Worm (Caenorhabditis elegans) whole organism, dauer: ENCODE data around the gene K08F4.5.

ENCODE experiments used
- unc-62 ChIP-seq: sonication (generic microtip); optimal IDR thresholded peaks from 2 replicates; lab custom pipeline; 2017; ENCODE audit warnings: missing biosample characterization, missing genetic modification reagents, missing genetic modification characterization

K08F4.5 gene

DNA sequence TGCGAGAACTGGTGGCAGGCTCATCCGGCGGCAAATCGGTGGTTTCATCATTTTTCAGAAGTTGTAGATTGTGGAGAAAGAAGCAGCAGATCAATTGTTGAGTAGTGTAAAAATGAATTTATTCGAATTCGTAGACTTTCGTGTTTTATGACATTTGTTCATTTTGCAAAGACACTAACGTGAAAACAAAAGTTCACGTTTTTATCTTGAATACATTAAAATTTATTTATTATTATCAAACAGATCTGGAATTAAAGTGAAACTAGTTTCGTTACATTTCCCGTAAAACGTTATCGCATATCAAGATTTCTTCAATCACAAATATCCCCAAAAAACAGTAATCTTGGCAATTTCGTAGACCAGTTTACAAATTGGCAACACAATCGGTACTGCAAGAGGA lies 11.2 kb upstream of the K08F4.5 start, which contains the start of gene T14G10.8:
Gene T14G10.8 (minus strand): TSS at position 101 of the 400 bp plus-strand sequence.
- no peak for TF ChIP-seq unc-62 (GFP tag; lab: Kevin White, UChicago)

ce11 chrIV:10144909-10145308 lies 9.2 kb upstream of the K08F4.5 start:
- TF ChIP-seq unc-62 (GFP tag; lab: Kevin White, UChicago), result no peak

ce11 chrIV:10144487-10144886 lies 8.8 kb upstream of the K08F4.5 start:
- no peak for TF ChIP-seq unc-62 (GFP tag; lab: Kevin White, UChicago)

DNA sequence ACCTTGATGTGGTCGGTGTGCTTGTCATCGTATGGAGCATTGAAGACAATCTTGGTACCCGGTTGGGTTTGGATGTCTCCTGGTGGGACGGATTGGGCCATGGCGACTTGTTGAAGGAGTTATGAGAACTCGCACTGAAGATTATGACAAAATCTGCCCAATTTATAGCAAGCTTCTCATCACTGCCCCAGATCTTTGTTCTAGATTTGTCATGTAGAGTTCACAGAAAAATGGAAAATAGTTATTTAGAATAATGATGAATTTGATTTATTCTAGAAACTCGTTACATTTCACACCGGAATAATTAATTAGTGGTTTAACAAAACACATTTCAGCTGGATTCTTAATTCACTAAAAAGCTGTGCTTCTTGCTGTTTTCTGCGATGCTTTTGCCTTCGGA lies 7.9 kb upstream of the K08F4.5 start, which contains the start of gene msp-38:
Gene msp-38 (minus strand): TSS at position 101 of the 400 bp plus-strand sequence.
- TF ChIP-seq unc-62 (GFP tag; lab: Kevin White, UChicago), result no peak

DNA sequence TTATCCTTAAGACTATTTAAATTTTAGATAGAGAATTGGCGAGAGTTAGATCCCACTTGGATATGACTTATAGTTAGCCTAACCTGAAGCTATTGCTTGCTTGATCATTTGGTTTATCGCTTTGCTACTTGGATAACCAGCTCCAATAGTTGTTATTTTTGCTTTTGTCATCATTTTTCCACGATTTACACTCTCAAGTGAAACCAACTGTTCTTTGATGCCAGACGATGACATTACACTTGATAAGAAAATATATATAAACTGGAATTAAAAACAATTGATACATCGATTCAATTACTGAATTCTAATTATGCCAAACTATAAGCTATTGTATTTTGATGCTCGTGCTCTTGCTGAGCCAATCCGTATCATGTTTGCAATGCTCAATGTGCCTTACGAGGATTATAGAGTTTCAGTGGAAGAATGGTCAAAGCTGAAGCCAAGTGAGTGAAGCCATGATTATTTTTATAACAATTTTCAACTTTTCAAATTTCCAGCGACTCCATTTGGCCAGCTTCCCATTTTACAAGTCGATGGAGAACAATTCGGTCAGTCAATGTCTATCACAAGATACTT lies 6.3 kb upstream of the K08F4.5 start, which contains the start of the genes gst-2, gst-4 and dhs-12:
Gene gst-2 (minus strand): TSS at position 132 of the 576 bp plus-strand sequence.
Gene gst-4 (plus strand): TSS at position 296 of the 576 bp plus-strand sequence.
Gene dhs-12 (plus strand): TSS at position 526 of the 576 bp plus-strand sequence.
- TF ChIP-seq unc-62 (GFP tag; lab: Kevin White, UChicago), result no peak

DNA sequence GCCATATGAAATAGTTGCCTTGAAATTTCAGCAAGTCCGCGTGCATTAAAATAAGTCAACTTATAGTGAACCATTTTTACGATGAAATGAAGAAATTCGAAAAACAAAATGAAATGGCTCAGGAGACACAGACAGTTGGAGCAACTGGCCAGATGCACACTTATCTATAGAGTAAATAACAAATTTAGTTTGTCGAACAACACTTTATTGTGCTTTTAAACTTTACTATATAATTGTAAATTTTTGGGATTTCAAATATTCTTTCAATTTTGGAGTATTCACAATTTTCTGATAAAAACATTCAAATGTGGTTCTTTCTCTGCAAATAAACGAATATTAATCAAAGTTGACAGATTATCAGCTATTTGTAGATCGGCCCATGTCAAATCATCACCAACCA lies 4.4 kb upstream of the K08F4.5 start, which contains the start of gene gst-3:
Gene gst-3 (minus strand): TSS at position 101 of the 400 bp plus-strand sequence.
- no peak for TF ChIP-seq unc-62 (GFP tag; lab: Kevin White, UChicago)

DNA sequence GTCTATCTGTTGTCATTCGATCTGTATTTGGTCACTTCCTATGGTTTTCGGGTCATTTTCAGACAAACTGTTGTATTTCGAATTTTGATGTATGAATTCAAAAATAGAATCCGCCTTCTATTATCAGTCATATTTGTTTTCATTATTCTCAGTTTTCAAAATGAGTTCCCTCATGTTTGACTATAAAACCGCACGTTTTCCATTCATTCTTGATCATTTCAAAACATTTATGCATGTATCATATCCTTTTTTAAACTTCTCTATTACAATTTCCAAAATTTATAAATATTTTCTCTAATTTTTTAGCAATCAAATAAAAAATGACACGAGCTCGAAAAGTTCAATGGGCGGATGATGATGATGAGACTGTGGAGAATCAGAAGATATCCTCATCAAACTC lies 2.1 kb upstream of the K08F4.5 start, which contains the start of gene K08F4.12:
Gene K08F4.12 (plus strand): TSS at position 301 of the 400 bp plus-strand sequence.
- no peak for TF ChIP-seq unc-62 (GFP tag; lab: Kevin White, UChicago)

ce11 chrIV:10129957-10130356 lies 5.8 kb downstream of the K08F4.5 start, which contains the start of gene glt-3:
glt-3 (plus strand) TSS chrIV:10130257.
- no peak for TF ChIP-seq unc-62 (GFP tag; lab: Kevin White, UChicago)

DNA sequence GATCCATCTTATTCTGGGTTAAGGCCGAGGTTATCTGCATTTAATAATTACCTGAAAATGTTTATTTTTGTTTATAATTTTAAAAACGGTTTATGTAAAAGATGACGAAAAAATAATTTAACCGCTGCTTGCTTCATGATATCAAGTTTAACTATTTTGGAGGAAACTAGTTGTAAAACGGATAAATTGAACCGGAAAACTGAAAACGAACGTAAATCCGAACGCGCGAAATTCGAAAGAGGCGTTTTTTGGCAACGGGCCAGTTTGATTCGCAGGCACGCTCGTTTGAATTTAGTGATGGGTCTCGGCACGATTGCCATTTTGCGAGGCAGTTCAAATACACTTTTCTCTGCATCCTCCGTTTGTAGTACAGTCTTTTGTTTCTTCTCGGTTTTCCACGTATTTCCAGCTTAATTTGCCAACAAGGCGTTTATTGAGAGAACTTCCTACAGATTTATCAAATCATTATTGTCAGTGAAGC lies 6.8 kb downstream of the K08F4.5 start, which contains the start of the genes gtbp-1 and K08F4.3:
Gene gtbp-1 (minus strand): TSS at position 51 of the 481 bp plus-strand sequence.
Gene K08F4.3 (plus strand): TSS at position 352 of the 481 bp plus-strand sequence.
- TF ChIP-seq unc-62 (GFP tag; lab: Kevin White, UChicago), result no peak

DNA sequence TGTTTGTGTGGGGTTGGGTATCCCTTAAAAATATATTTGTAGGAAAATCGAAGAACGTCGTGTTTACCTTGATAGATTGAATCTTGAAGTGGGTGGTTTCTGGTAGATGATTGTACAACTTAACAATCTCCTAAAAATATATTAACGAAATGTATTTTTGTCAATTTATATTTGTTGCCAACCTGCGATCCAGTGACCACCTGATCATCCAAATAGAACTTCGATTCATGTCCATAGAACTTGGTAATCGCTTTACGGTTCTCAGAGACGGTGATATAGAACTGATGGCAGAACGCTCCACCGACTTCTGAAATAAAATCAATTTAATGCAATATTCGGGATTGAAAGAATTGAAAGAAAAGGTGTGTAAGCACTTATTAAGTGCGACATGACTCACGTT lies 7.3 kb downstream of the K08F4.5 start:
- no peak for TF ChIP-seq unc-62 (GFP tag; lab: Kevin White, UChicago)

DNA sequence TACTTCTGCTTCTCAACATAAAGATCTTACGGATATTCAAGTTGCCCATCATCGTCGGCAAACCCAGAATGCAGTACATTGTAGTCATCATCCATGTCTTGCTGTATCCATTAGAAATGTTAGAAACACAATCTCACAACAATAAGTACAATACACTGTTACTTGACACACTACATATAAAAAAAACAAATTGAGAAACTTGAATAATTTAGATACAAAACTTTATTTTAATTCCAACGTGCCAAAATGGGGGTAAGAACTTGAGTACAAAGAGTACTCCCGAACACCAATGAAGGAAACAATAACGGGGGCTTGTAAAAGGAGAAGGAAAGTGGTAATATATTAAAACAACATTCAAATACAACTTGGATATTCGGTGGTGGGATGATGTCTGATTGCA lies 9.2 kb downstream of the K08F4.5 start, which contains the start of gene ctf-18:
Gene ctf-18 (minus strand): TSS at position 101 of the 400 bp plus-strand sequence.
- TF ChIP-seq unc-62 (GFP tag; lab: Kevin White, UChicago), result no peak

DNA sequence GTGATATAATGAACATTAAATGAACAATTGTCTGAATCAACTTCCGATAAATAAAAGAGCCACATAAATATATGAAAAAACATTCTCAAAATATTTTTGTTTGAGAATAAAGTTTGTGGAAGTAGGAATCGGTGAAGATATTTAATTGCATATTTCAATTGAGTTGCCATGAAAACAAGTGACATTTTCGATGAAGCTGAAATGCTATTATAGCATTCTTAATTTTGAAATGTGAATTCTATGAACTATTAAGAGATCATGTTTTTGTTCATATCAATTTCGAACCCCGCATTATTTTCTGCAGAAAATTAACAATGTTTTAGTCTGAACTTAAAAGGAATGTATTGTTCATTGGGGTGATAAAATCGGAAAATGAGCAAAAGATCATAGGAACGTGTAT lies 13.5 kb downstream of the K08F4.5 start, which contains the start of gene irld-21:
Gene irld-21 (minus strand): TSS at position 101 of the 400 bp plus-strand sequence.
- TF ChIP-seq unc-62 (GFP tag; lab: Kevin White, UChicago), result no peak

ce11 chrIV:10116765-10117164 lies 19.0 kb downstream of the K08F4.5 start:
- TF ChIP-seq unc-62 (GFP tag; lab: Kevin White, UChicago), result no peak

DNA sequence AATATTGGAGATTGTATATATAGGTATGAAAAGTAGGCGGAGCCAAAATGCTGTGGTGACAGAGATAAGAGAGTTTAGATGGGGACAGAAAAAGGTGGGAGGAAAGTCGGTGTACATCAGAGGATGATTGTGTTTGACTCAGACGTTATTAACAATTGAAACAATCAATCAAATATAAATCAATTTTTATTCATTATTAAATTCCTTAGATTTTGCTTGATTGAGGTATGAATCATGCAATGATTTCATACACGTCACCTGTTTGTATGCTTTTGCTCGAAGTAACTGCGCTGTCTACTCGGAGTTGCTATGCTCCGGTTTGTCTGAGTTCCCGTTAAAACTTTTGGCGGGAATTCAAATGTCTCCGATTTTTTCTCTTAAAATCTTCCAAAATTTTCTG lies 20.6 kb downstream of the K08F4.5 start, which contains the start of gene C04G2.10:
Gene C04G2.10 (plus strand): TSS at position 301 of the 400 bp plus-strand sequence.
- TF ChIP-seq unc-62 (GFP tag; lab: Kevin White, UChicago), result no peak

- no peak for TF ChIP-seq unc-62 (GFP tag; lab: Kevin White, UChicago)
Measured at ce11 chrIV:10112570-10112969, 23.1 kb downstream of the K08F4.5 start, which contains the start of gene nsph-3.2. nsph-3.2 (plus strand) TSS chrIV:10112870.

DNA sequence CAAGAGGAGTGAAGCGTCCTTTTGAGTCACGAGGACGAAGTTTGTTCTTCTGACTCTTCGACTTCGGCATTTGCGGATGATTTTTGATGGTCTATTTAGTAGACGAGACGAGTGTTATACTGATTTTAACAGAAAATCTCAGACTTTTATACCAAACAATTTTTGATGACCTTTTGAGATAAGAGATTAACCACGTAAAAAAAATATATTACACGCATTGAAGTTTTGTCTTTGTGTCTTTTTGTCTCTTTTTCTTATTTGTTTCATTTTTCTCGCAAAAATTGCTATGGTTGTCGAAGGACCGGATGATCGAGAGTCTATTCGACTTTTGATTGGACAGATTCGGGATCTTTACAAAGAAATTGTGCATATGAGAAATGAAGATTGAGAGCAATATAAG lies 24.3 kb downstream of the K08F4.5 start, which contains the start of gene spch-1:
Gene spch-1 (minus strand): TSS at position 101 of the 400 bp plus-strand sequence.
- no peak for TF ChIP-seq unc-62 (GFP tag; lab: Kevin White, UChicago)
